Worm (Caenorhabditis elegans) whole organism, late embryonic: Measurements from ENCODE around the gene lys-4.

Source experiments
- F13H6.1 ChIP-seq: sonication (generic microtip); optimal IDR thresholded peaks from 2 replicates; lab custom pipeline; 2016; ENCODE audit warnings: missing genetic modification characterization, missing compliant biosample characterization
- ahr-1 ChIP-seq: sonication (generic microtip); optimal IDR thresholded peaks from 2 replicates; lab custom pipeline; 2016; ENCODE audit warnings: missing genetic modification characterization, missing compliant biosample characterization
- ama-1 ChIP-seq: fragments of 150-350 bp; optimal IDR thresholded peaks from 2 replicates; lab custom pipeline; 2014
- ceh-18 ChIP-seq: sonication (generic microtip); optimal IDR thresholded peaks from 2 replicates; lab custom pipeline; 2016; ENCODE audit warnings: missing genetic modification characterization, missing compliant biosample characterization
- ceh-30 ChIP-seq: fragments of 150-350 bp; optimal IDR thresholded peaks from 2 replicates; lab custom pipeline; 2014; ENCODE audit warnings: missing biosample characterization, missing genetic modification characterization
- ceh-31 ChIP-seq: sonication (generic microtip); optimal IDR thresholded peaks from 2 replicates; lab custom pipeline; 2016; ENCODE audit warnings: missing genetic modification characterization, missing compliant biosample characterization
- hlh-13 ChIP-seq: fragments of 200-800 bp; sonication (Bioruptor generic); optimal IDR thresholded peaks from 2 replicates; lab custom pipeline; 2018; ENCODE audit warnings: mild to moderate bottlenecking, missing genetic modification characterization, missing compliant biosample characterization
- unc-42 ChIP-seq: sonication (generic microtip); optimal IDR thresholded peaks from 2 replicates; lab custom pipeline; 2016; ENCODE audit warnings: missing genotype, missing genetic modification characterization, missing compliant biosample characterization
- unc-55 ChIP-seq: sonication (generic microtip); optimal IDR thresholded peaks from 2 replicates; lab custom pipeline; 2017; ENCODE audit warnings: missing biosample characterization, missing genetic modification reagents, missing genetic modification characterization
- zip-5 ChIP-seq: sonication (generic microtip); optimal IDR thresholded peaks from 2 replicates; lab custom pipeline; 2016; ENCODE audit warnings: missing genetic modification characterization, missing compliant biosample characterization

DNA sequence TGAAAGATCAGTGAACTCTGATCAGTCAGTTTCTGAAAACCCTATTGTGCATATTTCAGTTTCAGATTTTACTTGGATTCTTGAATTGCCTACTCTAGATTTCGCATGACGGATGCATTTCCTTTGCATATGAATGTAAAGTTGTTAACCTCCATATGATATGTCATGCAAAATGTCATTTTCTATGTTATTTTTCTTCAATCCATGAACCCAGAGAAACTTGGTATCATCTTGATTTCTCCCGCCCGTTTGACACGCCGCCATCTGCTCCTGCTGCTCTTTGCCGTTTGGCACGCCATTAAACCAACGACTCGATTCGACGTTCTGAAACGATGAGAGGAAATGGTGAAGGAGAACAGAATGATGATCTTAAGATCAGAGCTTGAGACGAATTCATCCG lies 27.4 kb upstream of the lys-4 start:
- TF ChIP-seq ceh-18 (tag; lab: Kevin White, UChicago) (no peak), ahr-1 (tag; lab: Kevin White, UChicago) (no peak), hlh-13 (GFP tag; lab: Kevin White, UChicago) (no peak), F13H6.1 (no peak), ceh-31 (no peak), unc-42 (tag; lab: Kevin White, UChicago) (no peak), ceh-30 (tag; lab: Kevin White, UChicago) (no peak), ama-1 (lab: Kevin White, UChicago) (no peak), unc-55 (no peak), zip-5 (tag; lab: Kevin White, UChicago) (no peak)
